Worm (Caenorhabditis elegans) whole organism, L3 larva: ENCODE results near the gene mab-23.
A peak's percentile ranks its signal among the peaks of the same experiment; 100 is the strongest.

Source experiments
- ZK546.5 ChIP-seq: sonication (generic microtip); optimal IDR thresholded peaks from 2 replicates; lab custom pipeline; 2017; ENCODE audit warnings: missing biosample characterization, missing genetic modification characterization
- ceh-16 ChIP-seq: sonication (generic microtip); optimal IDR thresholded peaks from 2 replicates; lab custom pipeline; 2017; ENCODE audit warnings: missing biosample characterization, missing genetic modification characterization
- ceh-9 ChIP-seq: sonication (generic microtip); optimal IDR thresholded peaks from 2 replicates; lab custom pipeline; 2018; ENCODE audit warnings: missing biosample characterization, missing genetic modification characterization
- egl-5 ChIP-seq: fragments of 150-350 bp; optimal IDR thresholded peaks from 2 replicates; lab custom pipeline; 2017; ENCODE audit warnings: missing biosample characterization, missing genetic modification reagents, missing genetic modification characterization, inconsistent platforms
- elt-1 ChIP-seq: fragments of 150-350 bp; optimal IDR thresholded peaks from 2 replicates; lab custom pipeline; 2014; ENCODE audit warnings: missing biosample characterization, missing genetic modification characterization
- elt-2 ChIP-seq: sonication (generic microtip); optimal IDR thresholded peaks from 2 replicates; lab custom pipeline; 2016; ENCODE audit warnings: missing genetic modification reagents, mild to moderate bottlenecking, missing genetic modification characterization, missing compliant biosample characterization
- eor-1 ChIP-seq, 2 experiments: fragments of 150-350 bp; optimal IDR thresholded peaks; 2 replicates each; lab custom pipeline; 2014 to 2018; ENCODE audit warnings: missing biosample characterization in 2 of 2, missing genetic modification characterization in 2 of 2
- fkh-10 ChIP-seq: sonication (generic microtip); optimal IDR thresholded peaks from 2 replicates; lab custom pipeline; 2017; ENCODE audit warnings: missing biosample characterization, missing genetic modification reagents, missing genetic modification characterization
- fos-1 ChIP-seq: fragments of 150-350 bp; optimal IDR thresholded peaks from 2 replicates; lab custom pipeline; 2014; ENCODE audit warnings: missing biosample characterization, missing genetic modification characterization
- hmg-11 ChIP-seq: sonication (generic microtip); optimal IDR thresholded peaks from 2 replicates; lab custom pipeline; 2016; ENCODE audit warnings: missing genetic modification characterization, missing compliant biosample characterization
- jun-1 ChIP-seq: fragments of 150-350 bp; optimal IDR thresholded peaks from 2 replicates; lab custom pipeline; 2014; ENCODE audit warnings: missing biosample characterization, missing genetic modification reagents, missing genetic modification characterization
- lin-15B ChIP-seq: fragments of 150-350 bp; optimal IDR thresholded peaks from 2 replicates; lab custom pipeline; 2014; ENCODE audit warnings: missing biosample characterization, missing genetic modification characterization
- lin-39 ChIP-seq: fragments of 150-350 bp; optimal IDR thresholded peaks from 2 replicates; lab custom pipeline; 2018; ENCODE audit warnings: missing biosample characterization, missing genetic modification reagents, missing genetic modification characterization
- lsy-12 ChIP-seq: sonication (generic microtip); optimal IDR thresholded peaks from 2 replicates; lab custom pipeline; 2016; ENCODE audit warnings: mild to moderate bottlenecking, missing genetic modification characterization, missing compliant biosample characterization
- nfya-1 ChIP-seq: sonication (generic microtip); optimal IDR thresholded peaks from 2 replicates; lab custom pipeline; 2017; ENCODE audit warnings: missing genetic modification characterization, mild to moderate bottlenecking, missing compliant biosample characterization, antibody characterized with exemption, moderate library complexity; ENCODE audit not compliant: insufficient read depth
- nhr-11 ChIP-seq: fragments of 150-350 bp; optimal IDR thresholded peaks from 2 replicates; lab custom pipeline; 2014; ENCODE audit warnings: missing biosample characterization, missing genetic modification characterization
- nhr-12 ChIP-seq: fragments of 150-350 bp; optimal IDR thresholded peaks from 2 replicates; lab custom pipeline; 2014; ENCODE audit warnings: missing biosample characterization, missing genetic modification characterization
- nhr-23 ChIP-seq: fragments of 150-350 bp; optimal IDR thresholded peaks from 2 replicates; lab custom pipeline; 2014; ENCODE audit warnings: missing biosample characterization, missing genetic modification reagents, missing genetic modification characterization
- nhr-237 ChIP-seq: fragments of 150-350 bp; optimal IDR thresholded peaks from 2 replicates; lab custom pipeline; 2014; ENCODE audit warnings: missing biosample characterization, missing genetic modification characterization
- nhr-25 ChIP-seq: sonication (generic microtip); optimal IDR thresholded peaks from 2 replicates; lab custom pipeline; 2017; ENCODE audit warnings: missing biosample characterization, missing genetic modification characterization
- nhr-28 ChIP-seq: fragments of 150-350 bp; optimal IDR thresholded peaks from 2 replicates; lab custom pipeline; 2014; ENCODE audit warnings: missing biosample characterization, missing genetic modification characterization
- nhr-43 ChIP-seq: sonication (generic microtip); optimal IDR thresholded peaks from 2 replicates; lab custom pipeline; 2016; ENCODE audit warnings: mild to moderate bottlenecking, missing genetic modification characterization, missing compliant biosample characterization; ENCODE audit not compliant: poor library complexity, severe bottlenecking
- nhr-76 ChIP-seq: fragments of 150-350 bp; sonication (generic microtip); optimal IDR thresholded peaks from 5 replicates; lab custom pipeline; 2014; ENCODE audit warnings: missing biosample characterization, missing genetic modification characterization
- nhr-77 ChIP-seq: fragments of 150-350 bp; optimal IDR thresholded peaks from 2 replicates; lab custom pipeline; 2014; ENCODE audit warnings: missing biosample characterization, missing genetic modification characterization
- pha-4 ChIP-seq: fragments of 150-350 bp; optimal IDR thresholded peaks from 2 replicates; lab custom pipeline; 2014; ENCODE audit warnings: missing biosample characterization, missing genetic modification reagents, missing genetic modification characterization
- pqm-1 ChIP-seq: fragments of 150-350 bp; optimal IDR thresholded peaks from 2 replicates; lab custom pipeline; 2017; ENCODE audit warnings: missing biosample characterization, missing genetic modification characterization, inconsistent platforms
- tbx-2 ChIP-seq: sonication (generic microtip); optimal IDR thresholded peaks from 2 replicates; lab custom pipeline; 2016; ENCODE audit warnings: mild to moderate bottlenecking, missing genetic modification characterization, missing compliant biosample characterization
- unc-62 ChIP-seq: fragments of 150-350 bp; sonication (generic microtip); optimal IDR thresholded peaks from 4 replicates; lab custom pipeline; 2014; ENCODE audit warnings: missing biosample characterization, missing genetic modification reagents, missing genetic modification characterization
- zag-1 ChIP-seq: fragments of 150-350 bp; optimal IDR thresholded peaks from 2 replicates; lab custom pipeline; 2014; ENCODE audit warnings: missing biosample characterization, missing genetic modification characterization
- ztf-11 ChIP-seq: fragments of 150-350 bp; optimal IDR thresholded peaks from 2 replicates; lab custom pipeline; 2014; ENCODE audit warnings: missing biosample characterization, missing genetic modification characterization
- ztf-4 ChIP-seq: fragments of 150-350 bp; optimal IDR thresholded peaks from 2 replicates; lab custom pipeline; 2014; ENCODE audit warnings: missing biosample characterization, missing genetic modification characterization

mab-23 gene

ce11 chrV:10657959-10658358 lies 25.1 kb downstream of the mab-23 start, which contains the start of gene tut-2:
TSS of gene tut-2 (plus strand) at chrV:10658235.
- TF ChIP-seq tbx-2 (tag; lab: Kevin White, UChicago), result no peak
- TF ChIP-seq hmg-11 (tag; lab: Kevin White, UChicago), result no peak
- no peak for TF ChIP-seq ztf-11 (tag; lab: Kevin White, UChicago)
- peak; percentile 35 for TF ChIP-seq nfya-1 (tag; lab: Kevin White, UChicago)
- TF ChIP-seq ztf-4, result no peak
- TF ChIP-seq ceh-16 (tag; lab: Kevin White, UChicago), result no peak
- TF ChIP-seq elt-2 (tag; lab: Kevin White, UChicago), result no peak

- TF ChIP-seq lsy-12 (tag; lab: Kevin White, UChicago), result no peak
- TF ChIP-seq lin-39 (tag; lab: Kevin White, UChicago), result no peak
- no peak for TF ChIP-seq ztf-11 (tag; lab: Kevin White, UChicago)
- TF ChIP-seq ztf-4, result no peak
- no peak for TF ChIP-seq jun-1 (tag; lab: Kevin White, UChicago)
- TF ChIP-seq nhr-11, result no peak
- no peak for TF ChIP-seq nhr-12 (tag; lab: Kevin White, UChicago)
- TF ChIP-seq, all 47 proteins: peak for 0
These were observed 26.5 kb downstream of the mab-23 start for ce11 chrV:10659343-10659742.

- no peak for TF ChIP-seq ztf-11 (tag; lab: Kevin White, UChicago)
- TF ChIP-seq nhr-25 (tag; lab: Kevin White, UChicago), result no peak
- TF ChIP-seq nhr-43 (tag; lab: Kevin White, UChicago), result no peak
- no peak for TF ChIP-seq unc-62 (GFP tag; lab: Kevin White, UChicago)
- TF ChIP-seq lin-15B (tag; lab: Kevin White, UChicago), result peak; percentile 50
- peak; percentile 27 for TF ChIP-seq pha-4 (tag; lab: Kevin White, UChicago)
- peak; percentile 14 for TF ChIP-seq nfya-1 (tag; lab: Kevin White, UChicago)
- TF ChIP-seq hmg-11 (tag; lab: Kevin White, UChicago), result peak; percentile 57
- TF ChIP-seq nhr-23 (tag; lab: Kevin White, UChicago), result no peak
- no peak for TF ChIP-seq jun-1 (tag; lab: Kevin White, UChicago)
- TF ChIP-seq fkh-10 (GFP tag; lab: Kevin White, UChicago), result no peak
- TF ChIP-seq zag-1 (tag; lab: Kevin White, UChicago), result no peak
- TF ChIP-seq nhr-28 (tag; lab: Kevin White, UChicago), result no peak
- TF ChIP-seq ZK546.5 (tag; lab: Kevin White, UChicago), result no peak
These were observed 28.6 kb downstream of the mab-23 start, which contains the start of gene sqv-4 for ce11 chrV:10661417-10661945. TSS of gene sqv-4 (minus strand) at chrV:10661467.

- TF ChIP-seq nhr-28 (tag; lab: Kevin White, UChicago) (no peak), elt-1 (peak; percentile 59)
These were observed 29.1 kb downstream of the mab-23 start for ce11 chrV:10662000-10662399.

- TF ChIP-seq nhr-76 (no peak), ZK546.5 (tag; lab: Kevin White, UChicago) (no peak), egl-5 (no peak), pha-4 (tag; lab: Kevin White, UChicago) (no peak), zag-1 (tag; lab: Kevin White, UChicago) (no peak), ceh-9 (tag; lab: Kevin White, UChicago) (no peak), eor-1 (tag; optimal IDR thresholded peaks at IDR 0.05; lab: Kevin White, UChicago) (no peak), nhr-77 (tag; lab: Kevin White, UChicago) (no peak), tbx-2 (tag; lab: Kevin White, UChicago) (no peak), nhr-23 (tag; lab: Kevin White, UChicago) (no peak), nhr-237 (no peak), jun-1 (tag; lab: Kevin White, UChicago) (no peak), lin-15B (tag; lab: Kevin White, UChicago) (no peak), fos-1 (tag; lab: Kevin White, UChicago) (no peak), pqm-1 (tag; lab: Kevin White, UChicago) (no peak), unc-62 (GFP tag; lab: Kevin White, UChicago) (no peak), nfya-1 (tag; lab: Kevin White, UChicago) (no peak), fkh-10 (GFP tag; lab: Kevin White, UChicago) (no peak), ceh-16 (tag; lab: Kevin White, UChicago) (no peak), nhr-28 (tag; lab: Kevin White, UChicago) (no peak)
- TF ChIP-seq, all 47 proteins: peak for 0
These were observed 31.4 kb downstream of the mab-23 start for ce11 chrV:10664271-10664670.
